Worm (Caenorhabditis elegans) whole organism, L4/young adult: ENCODE data around the gene twk-6.

Experiments
- W03F9.2 ChIP-seq: fragments of 150-350 bp; optimal IDR thresholded peaks from 2 replicates; lab custom pipeline; 2014; ENCODE audit warnings: missing biosample characterization, missing genetic modification characterization
- dao-5 ChIP-seq: sonication (generic microtip); optimal IDR thresholded peaks from 2 replicates; lab custom pipeline; 2016; ENCODE audit warnings: missing genotype, missing genetic modification characterization, moderate library complexity, missing compliant biosample characterization

DNA sequence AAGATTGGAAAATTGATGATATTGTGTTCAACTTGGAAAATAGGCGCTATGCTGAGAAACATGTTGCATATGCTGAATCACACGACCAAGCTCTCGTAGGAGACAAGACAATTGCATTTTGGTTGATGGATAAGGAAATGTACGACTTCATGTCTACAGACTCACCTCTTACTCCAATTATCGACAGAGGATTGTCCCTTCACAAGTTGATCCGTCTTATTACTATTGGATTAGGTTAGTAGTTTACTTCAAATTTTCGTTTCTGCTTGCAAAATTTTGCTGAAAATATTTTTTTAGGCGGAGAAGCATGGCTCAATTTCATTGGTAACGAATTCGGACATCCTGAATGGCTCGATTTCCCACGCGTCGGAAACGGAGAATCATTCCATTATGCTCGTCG, 45.8 kb upstream of the twk-6 start:
- no peak for TF ChIP-seq dao-5 (tag; lab: Kevin White, UChicago)
- TF ChIP-seq W03F9.2 (tag; lab: Kevin White, UChicago), result no peak
